Fruit fly (Drosophila melanogaster) whole organism, embryonic: ENCODE measurements around the gene eas.

Experiments
- B-H2 ChIP-seq: fragments of 200-800 bp; sonication (Bioruptor generic); optimal IDR thresholded peaks from 2 replicates; lab custom pipeline; 2018; ENCODE audit warnings: missing biosample characterization, mild to moderate bottlenecking, missing genetic modification characterization
- CG10321 ChIP-seq: fragments of 200-800 bp; sonication (Bioruptor generic); IDR thresholded peaks from 2 replicates; pipeline ENCODE4 v1.3.6; 2022; ENCODE audit warnings: missing biosample characterization, missing genetic modification characterization
- CG10543 ChIP-seq: fragments of 200-800 bp; sonication (Bioruptor generic); optimal IDR thresholded peaks from 3 replicates; lab custom pipeline; 2017; ENCODE audit warnings: missing biosample characterization, mild to moderate bottlenecking, missing genetic modification characterization, moderate library complexity
- CG10565 ChIP-seq: fragments of 200-800 bp; sonication (Bioruptor generic); optimal IDR thresholded peaks from 3 replicates; lab custom pipeline; 2016; ENCODE audit warnings: missing biosample characterization, mild to moderate bottlenecking, missing genetic modification characterization
- CG11560 ChIP-seq: fragments of 200-800 bp; sonication (Bioruptor generic); IDR thresholded peaks from 3 replicates; pipeline ENCODE4 v1.3.6; 2022; ENCODE audit warnings: missing biosample characterization, missing genetic modification characterization
- CG11723 ChIP-seq: fragments of 200-800 bp; sonication (Bioruptor generic); optimal IDR thresholded peaks from 2 replicates; lab custom pipeline; 2017; ENCODE audit warnings: missing biosample characterization, mild to moderate bottlenecking, missing genetic modification characterization
- CG13894 ChIP-seq: fragments of 200-800 bp; sonication (Bioruptor generic); optimal IDR thresholded peaks from 3 replicates; lab custom pipeline; 2018; ENCODE audit warnings: missing biosample characterization, mild to moderate bottlenecking, missing genetic modification characterization, moderate library complexity
- CG16813 ChIP-seq: fragments of 200-800 bp; sonication (Bioruptor generic); IDR thresholded peaks from 3 replicates; pipeline ENCODE4 v1.3.6; 2022; ENCODE audit warnings: missing biosample characterization, missing genetic modification characterization; ENCODE audit not compliant: partially characterized antibody
- CG18262 ChIP-seq: fragments of 200-800 bp; optimal IDR thresholded peaks from 3 replicates; lab custom pipeline; 2019; ENCODE audit warnings: missing biosample characterization, mild to moderate bottlenecking, missing genetic modification characterization, moderate library complexity
- CG18764 ChIP-seq: fragments of 200-800 bp; sonication (Bioruptor generic); optimal IDR thresholded peaks from 3 replicates; lab custom pipeline; 2016; ENCODE audit warnings: missing biosample characterization, missing genetic modification characterization
- CG2199 ChIP-seq: fragments of 200-800 bp; sonication (Bioruptor generic); IDR thresholded peaks from 3 replicates; pipeline ENCODE4 v1.3.6; 2022; ENCODE audit warnings: missing biosample characterization, missing genetic modification characterization
- CG30431 ChIP-seq: fragments of 200-800 bp; sonication (Bioruptor generic); optimal IDR thresholded peaks from 2 replicates; lab custom pipeline; 2017; ENCODE audit warnings: missing biosample characterization, missing genetic modification characterization
- CG33557 ChIP-seq: fragments of 200-800 bp; sonication (Bioruptor generic); optimal IDR thresholded peaks from 2 replicates; lab custom pipeline; 2019; ENCODE audit warnings: missing biosample characterization, mild to moderate bottlenecking, missing genetic modification characterization, moderate library complexity
- CG34224 ChIP-seq: fragments of 200-800 bp; sonication (Bioruptor generic); IDR thresholded peaks from 3 replicates; pipeline ENCODE4 v1.3.6; 2022; ENCODE audit warnings: missing biosample characterization, missing genetic modification characterization; ENCODE audit not compliant: partially characterized antibody
- CG6254 ChIP-seq: fragments of 200-800 bp; sonication (Bioruptor generic); optimal IDR thresholded peaks from 3 replicates; lab custom pipeline; 2017; ENCODE audit warnings: mild to moderate bottlenecking, missing biosample characterization, missing genetic modification reagents, missing genetic modification characterization
- CG6689 ChIP-seq: fragments of 200-800 bp; sonication (Bioruptor generic); IDR thresholded peaks from 2 replicates; pipeline ENCODE4 v1.3.6; 2022; ENCODE audit warnings: missing biosample characterization, missing genetic modification characterization
- CG6854 ChIP-seq: fragments of 200-800 bp; sonication (Bioruptor generic); optimal IDR thresholded peaks from 3 replicates; lab custom pipeline; 2017; ENCODE audit warnings: missing biosample characterization, mild to moderate bottlenecking, missing genetic modification characterization
- CG8388 ChIP-seq: fragments of 200-800 bp; sonication (Bioruptor generic); optimal IDR thresholded peaks from 2 replicates; lab custom pipeline; 2019; ENCODE audit warnings: missing biosample characterization, mild to moderate bottlenecking, missing genetic modification characterization, moderate library complexity
- Chrac-16 ChIP-seq: fragments of 200-800 bp; sonication (Bioruptor generic); optimal IDR thresholded peaks from 3 replicates; lab custom pipeline; 2016; ENCODE audit warnings: missing biosample characterization, missing genetic modification characterization
- CrebB ChIP-seq: fragments of 200-800 bp; sonication (Bioruptor generic); optimal IDR thresholded peaks from 3 replicates; lab custom pipeline; 2018; ENCODE audit warnings: missing biosample characterization, mild to moderate bottlenecking, missing genetic modification characterization
- Dip3 ChIP-seq: fragments of 200-800 bp; sonication (Bioruptor generic); optimal IDR thresholded peaks from 3 replicates; lab custom pipeline; 2016; ENCODE audit warnings: missing biosample characterization, missing genetic modification characterization
- E2f2 ChIP-seq: fragments of 200-800 bp; sonication (Bioruptor generic); IDR thresholded peaks from 2 replicates; pipeline ENCODE4 v1.3.6; 2022; ENCODE audit warnings: missing biosample characterization, missing genetic modification characterization
- HLH4C ChIP-seq: fragments of 200-800 bp; sonication (Bioruptor generic); IDR thresholded peaks from 3 replicates; pipeline ENCODE4 v1.3.6; 2022; ENCODE audit warnings: missing biosample characterization, missing genetic modification characterization; ENCODE audit not compliant: partially characterized antibody
- Hr78 ChIP-seq, 2 experiments: fragments of 200-800 bp in 1 of 2; fragments of >200 bp in 1 of 2; sonication (Bioruptor generic) in 1 of 2; optimal IDR thresholded peaks; 2 replicates each; lab custom pipeline; 2017 to 2019; ENCODE audit warnings: missing biosample characterization in 2 of 2, missing genetic modification characterization in 2 of 2, mild to moderate bottlenecking in 1 of 2, moderate library complexity in 1 of 2
- Kr ChIP-seq: fragments of 200-800 bp; sonication (Bioruptor generic); optimal IDR thresholded peaks from 2 replicates; lab custom pipeline; 2017; ENCODE audit warnings: missing biosample characterization, mild to moderate bottlenecking, missing genetic modification characterization
- Med ChIP-seq: fragments of 200-800 bp; sonication (Bioruptor generic); peaks from one replicate; lab custom pipeline; 2016; ENCODE audit warnings: missing biosample characterization, missing genetic modification characterization, mild to moderate bottlenecking, inconsistent platforms, moderate library complexity
- Meics ChIP-seq: fragments of 200-800 bp; sonication (Bioruptor generic); optimal IDR thresholded peaks from 2 replicates; lab custom pipeline; 2017; ENCODE audit warnings: missing biosample characterization, mild to moderate bottlenecking, missing genetic modification characterization
- NfI ChIP-seq: fragments of 200-800 bp; sonication (Bioruptor generic); optimal IDR thresholded peaks from 3 replicates; lab custom pipeline; 2018; ENCODE audit warnings: missing biosample characterization, mild to moderate bottlenecking, missing genetic modification characterization, moderate library complexity
- Sry-δ ChIP-seq: fragments of 200-800 bp; sonication (Bioruptor generic); optimal IDR thresholded peaks from 2 replicates; lab custom pipeline; 2016; ENCODE audit warnings: missing biosample characterization, missing genetic modification characterization
- Usf ChIP-seq: fragments of 200-800 bp; sonication (Bioruptor generic); optimal IDR thresholded peaks from 2 replicates; lab custom pipeline; 2017; ENCODE audit warnings: missing genotype, missing biosample characterization, missing genetic modification characterization
- Vsx1 ChIP-seq: fragments of 200-800 bp; sonication (Bioruptor generic); optimal IDR thresholded peaks from 2 replicates; lab custom pipeline; 2017; ENCODE audit warnings: missing biosample characterization, mild to moderate bottlenecking, missing genetic modification characterization, missing genetic modification reagents
- btn ChIP-seq: fragments of 200-800 bp; sonication (Bioruptor generic); optimal IDR thresholded peaks from 2 replicates; lab custom pipeline; 2016; ENCODE audit warnings: missing biosample characterization, missing genetic modification characterization
- da ChIP-seq: fragments of 200-800 bp; sonication (Bioruptor generic); optimal IDR thresholded peaks from 2 replicates; lab custom pipeline; 2016; ENCODE audit warnings: missing biosample characterization, missing genetic modification characterization
- dmrt11E ChIP-seq: fragments of 200-800 bp; sonication (Bioruptor generic); optimal IDR thresholded peaks from 3 replicates; lab custom pipeline; 2018; ENCODE audit warnings: missing biosample characterization, mild to moderate bottlenecking, missing genetic modification characterization, moderate library complexity
- emc ChIP-seq: fragments of 200-800 bp; sonication (Bioruptor generic); optimal IDR thresholded peaks from 2 replicates; lab custom pipeline; 2016; ENCODE audit warnings: missing biosample characterization, missing genetic modification characterization
- gcm ChIP-seq: fragments of 200-800 bp; sonication (Bioruptor generic); optimal IDR thresholded peaks from 2 replicates; lab custom pipeline; 2019; ENCODE audit warnings: missing biosample characterization, mild to moderate bottlenecking, missing genetic modification characterization, moderate library complexity
- hth ChIP-seq: fragments of >200 bp; optimal IDR thresholded peaks from 2 replicates; lab custom pipeline; 2017; ENCODE audit warnings: inconsistent platforms
- ken ChIP-seq: fragments of 200-800 bp; sonication (Bioruptor generic); IDR thresholded peaks from 3 replicates; pipeline ENCODE4 v1.3.6; 2022; ENCODE audit warnings: missing biosample characterization, missing genetic modification characterization
- lab ChIP-seq: fragments of 200-800 bp; sonication (Bioruptor generic); optimal IDR thresholded peaks from 3 replicates; lab custom pipeline; 2017; ENCODE audit warnings: missing biosample characterization, missing genetic modification characterization, mild to moderate bottlenecking, moderate library complexity, missing genetic modification reagents
- mirr ChIP-seq: fragments of 200-800 bp; sonication (Bioruptor generic); optimal IDR thresholded peaks from 3 replicates; lab custom pipeline; 2018; ENCODE audit warnings: missing biosample characterization, mild to moderate bottlenecking, missing genetic modification characterization
- odd ChIP-seq: fragments of 200-800 bp; sonication (Bioruptor generic); optimal IDR thresholded peaks from 2 replicates; lab custom pipeline; 2017; ENCODE audit warnings: missing biosample characterization, mild to moderate bottlenecking, missing genetic modification characterization
- onecut ChIP-seq: fragments of 200-800 bp; sonication (Bioruptor generic); IDR thresholded peaks from 2 replicates; pipeline ENCODE4 v1.3.6; 2022; ENCODE audit warnings: missing biosample characterization, missing genetic modification characterization
- peb ChIP-seq: fragments of 200-800 bp; sonication (Bioruptor generic); IDR thresholded peaks from 2 replicates; pipeline ENCODE4 v1.3.6; 2022; ENCODE audit warnings: missing biosample characterization, missing genetic modification characterization
- pnt ChIP-seq: fragments of 200-800 bp; sonication (Bioruptor generic); optimal IDR thresholded peaks from 3 replicates; lab custom pipeline; 2016; ENCODE audit warnings: missing biosample characterization, missing genetic modification characterization
- seq ChIP-seq: fragments of 200-800 bp; sonication (Bioruptor generic); IDR thresholded peaks from 2 replicates; pipeline ENCODE4 v1.3.6; 2022; ENCODE audit warnings: missing biosample characterization, missing genetic modification characterization
- sisA ChIP-seq: fragments of 200-800 bp; sonication (Bioruptor generic); IDR thresholded peaks from 2 replicates; pipeline ENCODE4 v1.3.6; 2022; ENCODE audit warnings: missing biosample characterization, missing genetic modification characterization
- slbo ChIP-seq: fragments of 200-800 bp; sonication (Bioruptor generic); IDR thresholded peaks from 2 replicates; pipeline ENCODE4 v1.3.6; 2022; ENCODE audit warnings: missing biosample characterization, missing genetic modification characterization
- tin ChIP-seq: fragments of 200-800 bp; sonication (Bioruptor generic); optimal IDR thresholded peaks from 3 replicates; lab custom pipeline; 2016; ENCODE audit warnings: missing biosample characterization, missing genetic modification characterization
- zen2 ChIP-seq: fragments of 200-800 bp; sonication (Bioruptor generic); IDR thresholded peaks from 3 replicates; pipeline ENCODE4 v1.3.6; 2022; ENCODE audit warnings: missing biosample characterization, missing genetic modification characterization; ENCODE audit not compliant: partially characterized antibody

Gene eas

dm6 chrX:16320197-16320921, 42.2 kb downstream of the eas start, which contains the start of gene Cyp1 (continued):
- TF ChIP-seq CG18262 (tag; lab: Kevin White, UChicago) (peak; percentile 13), B-H2 (peak; percentile 47), seq (GFP tag; lab: Robert Waterston, UW) (peak; percentile 63), da (no peak), CrebB (tag; lab: Kevin White, UChicago) (no peak), tin (GFP tag; lab: Kevin White, UChicago) (peak; percentile 3), CG11723 (peak; percentile 51), Vsx1 (GFP tag; lab: Kevin White, UChicago) (no peak), CG33557 (no peak), sisA (peak; percentile 36), HLH4C (GFP tag; lab: Robert Waterston, UW) (peak; percentile 68; the same call in 2 of the 3 replicates), dmrt11E (peak; percentile 23), gcm (GFP tag; lab: Kevin White, UChicago) (no peak), lab (GFP tag; lab: Kevin White, UChicago) (no peak), CG10321 (GFP tag; lab: Robert Waterston, UW) (no peak), pnt (GFP tag; lab: Kevin White, UChicago) (no peak), emc (GFP tag; lab: Kevin White, UChicago) (no peak), CG16813 (peak; percentile 80), ken (GFP tag; lab: Robert Waterston, UW) (peak; percentile 47; the same call in 1 of the 3 replicates), CG18764 (peak; percentile 72), Hr78 (GFP tag; optimal IDR thresholded peaks at IDR 0.05; lab: Kevin White, UChicago) (no peak), CG6689 (peak; percentile 41; the same call in 1 of the 2 replicates), CG34224 (GFP tag; lab: Robert Waterston, UW) (peak; percentile 74), NfI (peak; percentile 34), mirr (peak; percentile 25), Meics (GFP tag; lab: Kevin White, UChicago) (peak; percentile 22), hth (no peak), slbo (peak; percentile 72; the same call in 1 of the 2 replicates), Sry-δ (peak; percentile 80), CG10565 (GFP tag; lab: Kevin White, UChicago) (no peak), odd (no peak), CG6254 (no peak), CG11560 (no peak), CG30431 (GFP tag; lab: Kevin White, UChicago) (no peak), CG2199 (GFP tag; lab: Robert Waterston, UW) (no peak), CG13894 (peak; percentile 38), Dip3 (no peak), onecut (GFP tag; lab: Robert Waterston, UW) (peak; percentile 48; the same call in 1 of the 2 replicates), Usf (GFP tag; lab: Kevin White, UChicago) (no peak), btn (no peak), CG10543 (GFP tag; lab: Kevin White, UChicago) (no peak), zen2 (peak; percentile 64; the same call in 2 of the 3 replicates), CG8388 (GFP tag; lab: Kevin White, UChicago) (no peak), peb (GFP tag; lab: Robert Waterston, UW) (no peak; the same call in 1 of the 2 replicates), Kr (GFP tag; lab: Kevin White, UChicago) (no peak), CG6854 (GFP tag; lab: Kevin White, UChicago) (no peak), Chrac-16 (GFP tag; lab: Kevin White, UChicago) (no peak), E2f2 (GFP tag; lab: Robert Waterston, UW) (peak; percentile 64), Med (GFP tag; lab: Kevin White, UChicago) (peak; percentile 88)
